Fruit fly (Drosophila melanogaster) whole organism, larva: ENCODE data around the gene jus.
A peak's percentile ranks its signal among the peaks of the same experiment; 100 is the strongest.

Experiments
- noc ChIP-seq: fragments of 200-800 bp; sonication (Bioruptor generic); optimal IDR thresholded peaks from 3 replicates; lab custom pipeline; 2019; ENCODE audit warnings: missing biosample characterization, mild to moderate bottlenecking, missing genetic modification characterization, moderate library complexity

Gene jus

DNA sequence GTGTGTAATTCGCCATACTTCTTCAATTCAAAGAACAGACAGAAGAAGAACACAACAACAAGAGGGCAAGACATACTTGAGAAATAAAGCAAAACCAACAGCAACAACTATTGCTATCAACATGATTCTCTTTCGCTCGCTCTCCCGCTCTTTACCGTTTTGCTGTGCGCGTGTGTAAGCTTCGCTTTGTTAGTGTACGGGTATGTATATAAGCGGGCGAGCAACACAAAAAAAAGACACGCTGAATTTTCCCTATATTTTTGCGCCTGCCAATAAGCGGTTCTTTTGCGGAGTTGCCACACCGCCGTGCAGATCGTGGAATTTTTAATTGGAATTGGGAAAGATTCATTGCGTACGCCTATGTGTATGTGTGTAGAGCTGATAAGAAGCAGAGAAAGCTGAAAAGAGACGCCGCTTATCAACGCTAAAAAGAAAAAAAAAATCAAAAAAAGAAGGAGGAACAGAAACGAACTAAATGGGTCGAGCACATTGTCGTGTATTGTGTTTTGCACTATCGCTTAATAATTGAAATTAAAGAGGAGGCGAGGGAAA, 20.3 kb upstream of the jus start:
- TF ChIP-seq noc (tag; lab: Kevin White, UChicago): peak; percentile 19

DNA sequence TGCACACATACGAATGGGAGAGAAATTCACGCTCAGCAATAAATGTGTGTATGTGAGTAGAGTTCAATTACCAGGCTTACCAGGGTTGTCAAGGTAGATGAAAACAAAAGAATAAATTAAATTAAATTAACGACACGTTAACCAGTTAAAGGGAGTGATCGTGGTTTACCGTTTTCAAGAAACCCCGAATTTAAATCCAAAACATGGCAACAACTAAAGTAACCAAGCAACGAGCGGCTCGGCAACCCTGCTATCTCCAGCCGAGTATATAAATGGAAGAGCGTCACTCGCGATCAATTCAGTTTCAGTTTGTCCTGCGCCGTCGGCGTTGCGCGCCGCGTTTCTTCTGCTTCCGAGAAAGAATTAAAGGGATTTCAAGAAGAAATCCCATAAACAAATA, 19.5 kb upstream of the jus start:
- TF ChIP-seq noc (tag; lab: Kevin White, UChicago): peak; percentile 99

dm6 chr3R:29213416-29213815, 18.6 kb upstream of the jus start:
- TF ChIP-seq noc (tag; lab: Kevin White, UChicago): no peak

DNA sequence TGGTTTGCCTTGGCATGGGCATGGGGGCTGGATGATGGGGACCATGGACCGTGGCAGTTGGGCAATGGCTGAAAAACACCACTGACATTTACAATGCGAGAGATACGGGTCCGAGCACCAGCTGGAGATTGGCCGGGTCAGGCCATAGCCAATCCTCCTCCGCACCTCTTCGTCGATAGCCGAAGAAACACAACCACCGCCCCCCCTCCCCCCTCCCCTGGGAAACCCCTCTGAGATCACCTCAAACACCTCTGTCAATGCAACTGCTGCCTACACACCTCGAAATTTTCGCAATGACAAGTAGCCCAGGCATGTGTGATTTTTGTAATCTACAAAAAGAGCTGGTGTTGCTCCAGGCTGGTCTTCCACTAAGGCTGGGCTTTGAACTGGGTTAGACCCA, 17.7 kb upstream of the jus start:
- no peak for TF ChIP-seq noc (tag; lab: Kevin White, UChicago)

- TF ChIP-seq noc (tag; lab: Kevin White, UChicago): no peak
Observed at dm6 chr3R:29211702-29212101, 16.9 kb upstream of the jus start.

DNA sequence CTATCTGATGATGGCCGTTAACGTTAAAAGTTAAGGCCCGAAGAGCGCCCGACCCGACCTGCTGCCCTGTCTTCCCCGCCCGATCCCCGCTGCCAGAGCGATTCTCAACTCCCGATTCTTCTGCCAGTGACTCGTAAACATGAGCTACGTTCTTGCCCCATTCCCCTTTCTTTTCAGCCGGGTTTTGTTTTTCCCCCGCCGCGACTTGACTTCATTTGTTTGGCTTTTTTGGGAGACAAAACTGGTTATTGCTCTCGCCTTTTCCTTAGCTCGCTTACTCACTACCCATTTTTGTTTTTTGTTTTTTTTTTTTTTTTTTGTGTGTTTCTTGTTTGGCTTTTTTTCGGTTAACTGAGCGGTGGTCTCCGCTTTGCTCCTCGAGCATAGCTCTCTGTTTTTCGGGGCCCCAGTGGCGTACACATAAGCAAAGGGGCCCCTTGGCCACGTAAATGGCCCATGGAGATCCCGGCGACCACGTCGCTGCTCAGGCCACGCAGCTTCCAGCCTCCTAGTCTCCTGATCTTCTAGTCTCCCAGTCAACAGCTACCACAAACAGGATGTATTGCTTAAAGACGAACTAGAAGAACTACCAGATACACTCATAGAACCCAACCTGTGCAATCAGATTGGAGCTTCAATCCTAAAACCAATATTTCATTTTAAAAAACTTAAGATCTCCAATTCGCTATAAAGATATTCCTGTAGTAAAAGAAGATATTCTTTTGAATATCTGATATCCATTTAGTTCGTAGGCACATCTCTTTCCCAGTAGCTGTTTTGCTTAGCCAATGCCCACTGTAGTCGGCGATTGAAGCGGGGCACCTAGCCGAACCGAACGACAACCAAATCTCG, 16.0 kb upstream of the jus start:
- TF ChIP-seq noc (tag; lab: Kevin White, UChicago): no peak

- no peak for TF ChIP-seq noc (tag; lab: Kevin White, UChicago)
Observed at dm6 chr3R:29210091-29210490, 15.3 kb upstream of the jus start.

dm6 chr3R:29207996-29208395, 13.2 kb upstream of the jus start:
- peak; percentile 32 for TF ChIP-seq noc (tag; lab: Kevin White, UChicago)

DNA sequence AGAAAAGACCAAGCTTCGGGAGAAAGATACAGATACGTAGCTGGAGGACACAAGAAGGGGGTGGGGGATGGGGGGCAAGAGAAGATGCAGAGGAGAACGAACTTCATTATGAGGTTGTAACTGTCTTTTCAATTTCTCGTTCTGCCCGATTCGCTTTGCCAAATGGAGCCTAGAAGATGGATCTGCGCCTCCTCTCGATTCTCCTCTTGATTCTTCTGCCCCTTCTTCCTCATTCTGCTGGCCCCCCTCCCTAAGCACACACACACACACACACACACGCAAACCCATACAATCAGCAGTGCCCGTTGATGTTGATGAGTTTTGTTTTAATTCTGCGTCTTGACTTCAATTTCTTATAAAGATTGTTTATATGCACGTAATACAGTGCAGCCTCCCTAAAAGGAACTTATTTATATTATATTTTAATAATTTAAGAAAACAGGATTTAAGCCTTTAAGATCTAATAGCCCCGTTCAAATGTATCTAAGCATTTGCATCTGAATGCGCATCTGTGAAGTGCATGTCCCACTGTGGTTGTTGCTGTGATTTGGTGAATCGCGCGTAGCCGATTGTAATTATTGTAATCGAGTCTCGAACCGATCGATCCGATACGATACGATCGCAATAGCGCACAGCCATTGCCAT, 12.3 kb upstream of the jus start:
- TF ChIP-seq noc (tag; lab: Kevin White, UChicago): peak; percentile 46

- TF ChIP-seq noc (tag; lab: Kevin White, UChicago): no peak
Observed at dm6 chr3R:29206198-29207011, 11.6 kb upstream of the jus start.

DNA sequence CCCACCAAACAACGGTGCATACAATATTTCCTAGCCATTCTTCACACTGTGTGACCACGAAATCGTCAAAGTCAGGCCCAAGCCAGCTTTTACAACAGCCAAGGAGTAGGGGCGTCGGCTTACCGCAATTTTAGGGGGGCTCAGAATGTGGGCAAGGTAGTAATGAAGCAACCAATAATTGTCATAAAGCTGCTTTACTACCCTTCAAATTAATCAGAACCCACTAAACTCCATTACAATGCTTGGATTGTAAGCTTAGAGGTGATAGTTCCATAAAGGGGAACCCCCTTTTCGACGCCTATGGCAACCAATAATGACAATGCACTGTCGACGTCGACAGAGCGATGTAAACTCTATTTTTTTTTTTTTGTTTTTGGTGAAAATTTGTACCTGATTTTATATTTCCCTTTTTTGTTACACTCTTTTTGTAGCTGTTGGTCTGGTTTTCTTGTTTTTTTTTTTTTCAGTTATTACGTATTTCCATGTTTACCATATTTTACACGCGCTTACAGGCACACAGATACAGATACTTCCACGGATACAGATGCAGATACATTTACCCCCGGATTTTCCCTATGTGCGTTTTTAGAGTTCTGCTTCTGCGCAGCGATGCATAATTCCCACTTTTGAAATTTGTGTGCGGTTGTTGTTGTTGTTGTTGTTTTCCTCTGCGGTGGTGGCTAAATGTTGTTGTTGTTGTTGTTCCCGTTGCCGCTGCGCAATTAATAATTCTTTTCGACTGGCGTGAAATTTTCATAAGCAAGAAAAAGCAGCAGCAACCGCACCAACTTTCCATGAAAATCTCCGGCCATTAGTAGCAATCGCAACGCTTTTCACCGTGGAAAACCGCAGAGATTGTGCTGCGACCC, 10.1 kb upstream of the jus start:
- no peak for TF ChIP-seq noc (tag; lab: Kevin White, UChicago)

- no peak for TF ChIP-seq noc (tag; lab: Kevin White, UChicago)
Observed at dm6 chr3R:29204033-29204432, 9.2 kb upstream of the jus start, which contains the start of gene Cyt-c1L. TSS of gene Cyt-c1L (minus strand) at chr3R:29204133.

DNA sequence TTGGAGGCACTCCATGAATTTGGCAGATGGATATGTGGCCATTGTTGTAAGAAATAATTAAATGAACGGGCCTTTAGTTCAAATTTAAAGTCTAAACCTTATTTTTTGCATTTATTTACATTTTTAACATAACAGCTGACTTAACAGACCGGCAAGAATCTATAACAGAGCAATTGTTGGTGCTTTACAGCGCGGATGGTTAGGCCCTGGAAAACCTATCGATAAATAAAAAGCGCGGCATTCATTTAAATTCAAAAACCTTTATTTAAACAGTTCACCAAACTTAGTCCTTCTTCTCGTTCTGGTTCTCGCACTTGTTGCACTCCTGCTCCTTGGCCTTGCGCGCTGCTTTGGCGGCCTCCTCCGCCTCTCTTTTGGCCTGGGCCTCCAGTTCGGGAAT, 7.6 kb upstream of the jus start, which contains the start of gene Mesh1:
TSS of gene Mesh1 (minus strand) at position 108 of the 400 bp plus-strand sequence.
- no peak for TF ChIP-seq noc (tag; lab: Kevin White, UChicago)

- peak; percentile 54 for TF ChIP-seq noc (tag; lab: Kevin White, UChicago)
Observed at dm6 chr3R:29199807-29200693, 5.3 kb upstream of the jus start, which contains the start of gene CG11899. TSS of gene CG11899 (plus strand) at chr3R:29200454.
